Fruit fly (Drosophila melanogaster): Measurements from ENCODE around the gene CG3916.

DNA sequence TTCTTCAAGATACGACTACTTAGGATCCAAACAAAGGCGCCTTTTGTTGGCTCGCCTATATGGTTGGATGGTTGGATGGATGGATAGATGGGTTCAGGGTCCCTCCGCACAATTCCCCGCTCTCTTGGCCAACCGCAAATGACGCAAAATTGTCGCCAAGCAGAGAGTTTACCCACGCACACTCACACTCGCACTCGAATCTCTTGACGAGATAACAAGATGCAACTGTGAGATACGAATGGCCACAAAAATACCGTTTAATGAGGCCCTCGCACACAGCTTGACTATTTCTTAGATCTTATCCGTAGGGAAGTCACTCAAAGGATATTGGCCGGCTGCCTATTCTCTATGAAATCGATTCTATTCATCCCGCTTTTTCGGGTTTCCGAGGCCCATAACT, 30.6 kb downstream of the CG3916 start:
- TF ChIP-seq kay (GFP tag; ENCODE audit: borderline replicate concordance) (no peak), CG7101 (tag; optimal IDR thresholded peaks at IDR 0.05) (no peak), pad (GFP tag; optimal IDR thresholded peaks at IDR 0.05) (no peak), CG14711 (tag; optimal IDR thresholded peaks at IDR 0.05) (no peak), CG5204 (GFP tag; optimal IDR thresholded peaks at IDR 0.05) (no peak), cic (GFP tag; optimal IDR thresholded peaks at IDR 0.05) (no peak)

Data from whole organism, adult.